Worm (Caenorhabditis elegans) whole organism, midembryonic: Measurements from ENCODE around the gene abu-13.

Experiments used
- T22C8.4 ChIP-seq: fragments of 200-800 bp; sonication (Bioruptor generic); IDR thresholded peaks from 2 replicates; pipeline ENCODE4 v1.3.6; 2022; ENCODE audit warnings: missing genetic modification characterization, missing compliant biosample characterization
- cog-1 ChIP-seq: sonication (generic microtip); optimal IDR thresholded peaks from 2 replicates; lab custom pipeline; 2016; ENCODE audit warnings: missing genetic modification characterization, missing compliant biosample characterization
- flt-1 ChIP-seq: fragments of 200-800 bp; sonication (Bioruptor generic); IDR thresholded peaks from 2 replicates; pipeline ENCODE4 v1.3.6; 2022; ENCODE audit warnings: missing genetic modification characterization, missing compliant biosample characterization
- klf-2 ChIP-seq: fragments of 200-800 bp; sonication (Bioruptor generic); conservative IDR thresholded peaks from 2 replicates; pipeline ENCODE4 v1.3.6; 2022; ENCODE audit warnings: missing genetic modification reagents, missing genetic modification characterization, missing compliant biosample characterization
- med-1 ChIP-seq: sonication (generic microtip); optimal IDR thresholded peaks from 2 replicates; lab custom pipeline; 2017; ENCODE audit warnings: missing genetic modification characterization, mild to moderate bottlenecking, missing compliant biosample characterization, antibody characterized with exemption, missing genetic modification reagents; ENCODE audit not compliant: insufficient read depth
- ref-1 ChIP-seq: fragments of 200-800 bp; sonication (Bioruptor generic); conservative IDR thresholded peaks from 2 replicates; pipeline ENCODE4 v1.3.6; 2022; ENCODE audit warnings: missing genetic modification reagents, missing genetic modification characterization, missing compliant biosample characterization
- tab-1 ChIP-seq: fragments of 200-800 bp; sonication (Bioruptor generic); IDR thresholded peaks from 2 replicates; pipeline ENCODE4 v1.3.6; 2022; ENCODE audit warnings: missing genetic modification characterization, missing compliant biosample characterization
- ztf-23 ChIP-seq: fragments of 200-800 bp; sonication (Bioruptor generic); IDR thresholded peaks from 2 replicates; pipeline ENCODE4 v1.3.6; 2022; ENCODE audit warnings: missing genetic modification reagents, missing genetic modification characterization, missing compliant biosample characterization
- ztf-29 ChIP-seq: fragments of 200-800 bp; sonication (Bioruptor generic); IDR thresholded peaks from 2 replicates; pipeline ENCODE4 v1.3.6; 2022; ENCODE audit warnings: missing genetic modification reagents, missing genetic modification characterization, missing compliant biosample characterization

DNA sequence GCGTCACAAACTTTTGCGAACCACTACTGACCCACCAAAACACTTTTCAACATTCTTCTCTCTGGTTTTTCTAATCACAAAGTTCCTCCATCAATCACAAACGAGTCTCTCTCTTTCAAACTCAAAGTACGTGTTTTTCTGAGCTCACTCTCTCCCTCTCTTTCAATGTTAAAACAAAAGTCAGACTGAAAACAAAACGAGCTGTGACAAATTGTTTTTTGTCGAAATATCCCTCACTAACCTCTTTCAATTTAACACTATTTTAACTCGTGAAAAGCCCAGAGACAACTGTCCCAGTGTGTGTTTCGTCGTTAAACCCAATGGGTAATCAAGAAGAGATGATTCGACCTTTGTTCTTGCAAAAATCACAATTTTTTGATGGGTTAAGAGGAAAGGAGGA, 42.4 kb upstream of the abu-13 start:
- TF ChIP-seq ztf-23 (GFP tag; lab: Robert Waterston, UW) (no peak), T22C8.4 (no peak), tab-1 (GFP tag; lab: Robert Waterston, UW) (no peak), med-1 (GFP tag; lab: Kevin White, UChicago) (no peak), klf-2 (GFP tag; lab: Robert Waterston, UW) (no peak), ref-1 (GFP tag; lab: Robert Waterston, UW) (no peak), flt-1 (GFP tag; lab: Robert Waterston, UW) (no peak), ztf-29 (no peak), cog-1 (tag; lab: Kevin White, UChicago) (no peak)
